Worm (Caenorhabditis elegans) whole organism, L3 larva: Measurements from ENCODE around the gene drp-1.

ENCODE experiments used
- R02D3.7 ChIP-seq: fragments of 150-350 bp; optimal IDR thresholded peaks from 2 replicates; lab custom pipeline; 2014; ENCODE audit warnings: missing biosample characterization, missing genetic modification characterization
- fkh-10 ChIP-seq: sonication (generic microtip); optimal IDR thresholded peaks from 2 replicates; lab custom pipeline; 2017; ENCODE audit warnings: missing biosample characterization, missing genetic modification reagents, missing genetic modification characterization
- nfya-1 ChIP-seq: sonication (generic microtip); optimal IDR thresholded peaks from 2 replicates; lab custom pipeline; 2017; ENCODE audit warnings: missing genetic modification characterization, mild to moderate bottlenecking, missing compliant biosample characterization, antibody characterized with exemption, moderate library complexity; ENCODE audit not compliant: insufficient read depth
- zag-1 ChIP-seq: fragments of 150-350 bp; optimal IDR thresholded peaks from 2 replicates; lab custom pipeline; 2014; ENCODE audit warnings: missing biosample characterization, missing genetic modification characterization

DNA sequence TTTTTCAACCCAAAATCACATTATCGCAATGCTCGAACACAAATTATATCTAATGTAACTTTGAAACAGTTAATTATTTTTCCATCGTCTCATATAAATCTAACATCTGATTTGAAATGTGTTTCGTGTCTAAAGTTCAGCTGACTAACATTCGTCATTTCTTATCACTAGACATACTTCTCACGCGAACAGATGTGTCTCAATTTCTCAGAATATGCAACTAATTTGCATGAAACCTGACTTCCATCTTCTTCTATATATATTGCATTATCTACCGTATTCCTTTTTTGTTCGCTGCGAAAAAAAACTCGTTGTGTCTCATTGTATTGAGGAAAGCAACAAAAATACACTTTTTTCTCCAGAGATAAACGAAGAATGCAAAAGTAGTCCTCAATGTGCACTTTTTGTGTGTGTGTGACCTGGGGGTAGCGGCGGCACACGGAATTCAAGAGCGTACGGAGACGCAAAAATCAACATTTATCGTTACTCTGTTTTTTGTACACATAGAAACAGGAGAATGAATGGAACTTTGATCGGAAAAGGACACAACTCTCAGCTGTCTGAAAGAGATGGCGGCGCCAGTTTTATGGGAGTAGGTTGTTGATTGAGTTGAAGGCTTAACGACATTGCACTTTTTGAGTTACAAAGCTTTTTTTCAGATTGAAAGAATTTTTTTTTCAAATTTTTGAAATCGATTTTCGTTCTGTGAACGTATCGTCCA lies 42.5 kb downstream of the drp-1 start:
- TF ChIP-seq R02D3.7 (tag; lab: Kevin White, UChicago) (no peak), fkh-10 (no peak), zag-1 (tag; lab: Kevin White, UChicago) (no peak), nfya-1 (no peak)
